Worm (Caenorhabditis elegans) whole organism, young adult: ENCODE data around the gene D1069.3.

Source experiments
- B0261.1 ChIP-seq: sonication (generic microtip); optimal IDR thresholded peaks from 2 replicates; lab custom pipeline; 2016; ENCODE audit warnings: mild to moderate bottlenecking, missing genetic modification characterization, moderate library complexity, missing compliant biosample characterization
- C06A6.2 ChIP-seq: fragments of 200-800 bp; sonication (Bioruptor generic); conservative IDR thresholded peaks from 2 replicates; pipeline ENCODE4 v1.3.6; 2022; ENCODE audit warnings: missing genetic modification characterization, missing compliant biosample characterization
- F10E7.11 ChIP-seq: sonication (generic microtip); optimal IDR thresholded peaks from 2 replicates; lab custom pipeline; 2017; ENCODE audit warnings: mild to moderate bottlenecking, missing genetic modification characterization, moderate library complexity, missing compliant biosample characterization
- F22D6.2 ChIP-seq: sonication (generic microtip); optimal IDR thresholded peaks from 2 replicates; lab custom pipeline; 2016; ENCODE audit warnings: mild to moderate bottlenecking, missing genetic modification characterization, missing compliant biosample characterization
- F49E8.2 ChIP-seq: sonication (generic microtip); optimal IDR thresholded peaks from 3 replicates; lab custom pipeline; 2017; ENCODE audit warnings: missing genetic modification characterization, mild to moderate bottlenecking, missing compliant biosample characterization, antibody characterized with exemption, moderate library complexity; ENCODE audit not compliant: insufficient read depth
- F55B11.4 ChIP-seq: sonication (generic microtip); optimal IDR thresholded peaks from 2 replicates; lab custom pipeline; 2016; ENCODE audit warnings: missing compliant biosample characterization, missing genetic modification characterization, borderline replicate concordance; ENCODE audit not compliant: insufficient read depth
- F57C9.4 ChIP-seq: sonication (generic microtip); optimal IDR thresholded peaks from 2 replicates; lab custom pipeline; 2017; ENCODE audit warnings: mild to moderate bottlenecking, missing genetic modification characterization, missing compliant biosample characterization
- T26A5.8 ChIP-seq: sonication (generic microtip); optimal IDR thresholded peaks from 2 replicates; lab custom pipeline; 2016; ENCODE audit warnings: missing genetic modification characterization, missing compliant biosample characterization
- Y79H2A.3 ChIP-seq: fragments of 200-800 bp; sonication (Bioruptor generic); conservative IDR thresholded peaks from 2 replicates; pipeline ENCODE4 v1.3.6; 2022; ENCODE audit warnings: missing genetic modification reagents, missing genetic modification characterization, missing compliant biosample characterization
- ZK185.1 ChIP-seq: sonication (generic microtip); optimal IDR thresholded peaks from 2 replicates; lab custom pipeline; 2016; ENCODE audit warnings: mild to moderate bottlenecking, missing genetic modification characterization, missing compliant biosample characterization; ENCODE audit not compliant: poor library complexity, severe bottlenecking
- aptf-2 ChIP-seq: fragments of 200-800 bp; sonication (Bioruptor generic); conservative IDR thresholded peaks from 2 replicates; pipeline ENCODE4 v1.3.6; 2022; ENCODE audit warnings: missing genetic modification reagents, missing genetic modification characterization, missing compliant biosample characterization
- aptf-3 ChIP-seq: fragments of 200-800 bp; sonication (Bioruptor generic); IDR thresholded peaks from 2 replicates; pipeline ENCODE4 v1.3.6; 2022; ENCODE audit warnings: missing genetic modification characterization, missing compliant biosample characterization
- attf-3 ChIP-seq: fragments of 200-800 bp; sonication (Bioruptor generic); conservative IDR thresholded peaks from 2 replicates; pipeline ENCODE4 v1.3.6; 2022; ENCODE audit warnings: missing genetic modification reagents, missing genetic modification characterization, missing compliant biosample characterization
- ceh-100 ChIP-seq: fragments of 200-800 bp; sonication (Bioruptor generic); IDR thresholded peaks from 2 replicates; pipeline ENCODE4 v1.3.6; 2022; ENCODE audit warnings: missing genetic modification reagents, missing genetic modification characterization, missing compliant biosample characterization
- ceh-27 ChIP-seq: fragments of 200-800 bp; sonication (Bioruptor generic); optimal IDR thresholded peaks from 2 replicates; lab custom pipeline; 2018; ENCODE audit warnings: mild to moderate bottlenecking, missing genetic modification characterization, moderate library complexity, missing compliant biosample characterization
- chd-7 ChIP-seq: sonication (generic microtip); optimal IDR thresholded peaks from 2 replicates; lab custom pipeline; 2016; ENCODE audit warnings: mild to moderate bottlenecking, missing genetic modification characterization, moderate library complexity, missing compliant biosample characterization
- die-1 ChIP-seq: sonication (generic microtip); optimal IDR thresholded peaks from 2 replicates; lab custom pipeline; 2016; ENCODE audit warnings: missing genotype, mild to moderate bottlenecking, missing genetic modification characterization, missing compliant biosample characterization
- efl-1 ChIP-seq: fragments of 150-350 bp; optimal IDR thresholded peaks from 2 replicates; lab custom pipeline; 2014; ENCODE audit warnings: missing biosample characterization, missing genetic modification reagents, missing genetic modification characterization
- hlh-12 ChIP-seq: sonication (generic microtip); optimal IDR thresholded peaks from 2 replicates; lab custom pipeline; 2016; ENCODE audit warnings: missing genetic modification characterization, missing compliant biosample characterization
- hlh-26 ChIP-seq: fragments of 200-800 bp; sonication (Bioruptor generic); conservative IDR thresholded peaks from 2 replicates; pipeline ENCODE4 v1.3.6; 2022; ENCODE audit warnings: missing genetic modification reagents, missing genetic modification characterization, missing compliant biosample characterization
- hmg-20 ChIP-seq: fragments of 200-800 bp; sonication (Bioruptor generic); IDR thresholded peaks from 2 replicates; pipeline ENCODE4 v1.3.6; 2022; ENCODE audit warnings: missing genetic modification reagents, missing genetic modification characterization, missing compliant biosample characterization
- hrde-1 ChIP-seq: sonication (generic microtip); optimal IDR thresholded peaks from 2 replicates; lab custom pipeline; 2016; ENCODE audit warnings: missing genetic modification characterization, mild to moderate bottlenecking, missing compliant biosample characterization, moderate library complexity, missing genotype, missing genetic modification reagents, borderline replicate concordance
- lag-1 ChIP-seq: fragments of 200-800 bp; sonication (Bioruptor generic); IDR thresholded peaks from 2 replicates; pipeline ENCODE4 v1.3.6; 2022; ENCODE audit warnings: missing genetic modification reagents, missing genetic modification characterization, missing compliant biosample characterization
- lir-1 ChIP-seq: fragments of 200-800 bp; sonication (Bioruptor generic); conservative IDR thresholded peaks from 2 replicates; pipeline ENCODE4 v1.3.6; 2022; ENCODE audit warnings: missing genetic modification reagents, missing genetic modification characterization, missing compliant biosample characterization
- lsy-27 ChIP-seq: sonication (generic microtip); optimal IDR thresholded peaks from 2 replicates; lab custom pipeline; 2017; ENCODE audit warnings: missing genetic modification characterization, mild to moderate bottlenecking, missing compliant biosample characterization, antibody characterized with exemption, missing genotype, borderline replicate concordance; ENCODE audit not compliant: insufficient read depth
- madf-10 ChIP-seq: sonication (generic microtip); optimal IDR thresholded peaks from 2 replicates; lab custom pipeline; 2016; ENCODE audit warnings: mild to moderate bottlenecking, missing genetic modification characterization, missing compliant biosample characterization
- mes-4 ChIP-seq: sonication (generic microtip); optimal IDR thresholded peaks from 2 replicates; lab custom pipeline; 2016; ENCODE audit warnings: missing genotype, missing genetic modification characterization, missing compliant biosample characterization
- nfya-1 ChIP-seq: sonication (generic microtip); optimal IDR thresholded peaks from 2 replicates; lab custom pipeline; 2017; ENCODE audit warnings: antibody characterized with exemption, missing compliant biosample characterization, missing genetic modification characterization, borderline replicate concordance; ENCODE audit not compliant: insufficient read depth
- nfya-2 ChIP-seq: fragments of 200-800 bp; sonication (Bioruptor generic); IDR thresholded peaks from 2 replicates; pipeline ENCODE4 v1.3.6; 2022; ENCODE audit warnings: missing genetic modification reagents, missing genetic modification characterization, missing compliant biosample characterization
- nfyb-1 ChIP-seq: fragments of 200-800 bp; sonication (Bioruptor generic); IDR thresholded peaks from 2 replicates; pipeline ENCODE4 v1.3.6; 2022; ENCODE audit warnings: missing genetic modification reagents, missing genetic modification characterization, missing compliant biosample characterization
- nhr-120 ChIP-seq: fragments of 200-800 bp; sonication (Bioruptor generic); IDR thresholded peaks from 2 replicates; pipeline ENCODE4 v1.3.6; 2022; ENCODE audit warnings: missing genetic modification characterization, missing compliant biosample characterization
- nhr-27 ChIP-seq: fragments of 200-800 bp; sonication (Bioruptor generic); optimal IDR thresholded peaks from 2 replicates; lab custom pipeline; 2018; ENCODE audit warnings: mild to moderate bottlenecking, missing genetic modification characterization, moderate library complexity, missing compliant biosample characterization
- nhr-80 ChIP-seq: sonication (generic microtip); optimal IDR thresholded peaks from 2 replicates; lab custom pipeline; 2016; ENCODE audit warnings: missing genetic modification characterization, missing compliant biosample characterization
- pha-4 ChIP-seq: fragments of 150-350 bp; sonication (generic microtip); optimal IDR thresholded peaks from 2 replicates; lab custom pipeline; 2014; ENCODE audit warnings: missing biosample characterization, missing genetic modification reagents, missing genetic modification characterization
- rpc-1 ChIP-seq, 2 experiments: fragments of 150-350 bp in 1 of 2; sonication (generic microtip) in 1 of 2; optimal IDR thresholded peaks; 2 replicates each; lab custom pipeline; 2014 to 2018; ENCODE audit warnings: missing biosample characterization in 1 of 2, missing genetic modification characterization in 1 of 2, missing genetic modification reagents in 1 of 2, missing genotype in 1 of 2
- sdz-38 ChIP-seq: sonication (generic microtip); optimal IDR thresholded peaks from 2 replicates; lab custom pipeline; 2016; ENCODE audit warnings: missing genotype, missing genetic modification characterization, missing compliant biosample characterization
- sea-2 ChIP-seq: fragments of 200-800 bp; sonication (Bioruptor generic); IDR thresholded peaks from 2 replicates; pipeline ENCODE4 v1.3.6; 2022; ENCODE audit warnings: missing genetic modification characterization, missing compliant biosample characterization
- snpc-4 ChIP-seq, 5 experiments: fragments of 150-350 bp in 1 of 5; sonication (generic microtip) in 4 of 5; optimal IDR thresholded peaks; 2 replicates each; lab custom pipeline; 2014 to 2018; ENCODE audit warnings: missing genetic modification characterization in 5 of 5, missing biosample characterization in 3 of 5, antibody characterized with exemption in 2 of 5, mild to moderate bottlenecking in 2 of 5, missing compliant biosample characterization in 2 of 5, missing genotype in 2 of 5, moderate library complexity in 2 of 5, missing genetic modification reagents in 1 of 5
- somi-1 ChIP-seq: fragments of 200-800 bp; sonication (Bioruptor generic); optimal IDR thresholded peaks from 2 replicates; lab custom pipeline; 2018; ENCODE audit warnings: mild to moderate bottlenecking, missing genetic modification characterization, missing compliant biosample characterization
- sptf-2 ChIP-seq: fragments of 200-800 bp; sonication (Bioruptor generic); optimal IDR thresholded peaks from 2 replicates; lab custom pipeline; 2018; ENCODE audit warnings: mild to moderate bottlenecking, missing genetic modification characterization, missing compliant biosample characterization
- unc-62 ChIP-seq: fragments of 150-350 bp; optimal IDR thresholded peaks from 2 replicates; lab custom pipeline; 2014; ENCODE audit warnings: missing biosample characterization, missing genetic modification reagents, missing genetic modification characterization
- zfh-2 ChIP-seq: fragments of 200-800 bp; sonication (Bioruptor generic); conservative IDR thresholded peaks from 2 replicates; pipeline ENCODE4 v1.3.6; 2022; ENCODE audit warnings: missing genetic modification reagents, missing genetic modification characterization, missing compliant biosample characterization
- ztf-26 ChIP-seq: sonication (generic microtip); optimal IDR thresholded peaks from 2 replicates; lab custom pipeline; 2017; ENCODE audit warnings: missing genetic modification characterization, missing compliant biosample characterization

Gene D1069.3

ce11 chrII:334828-335227 lies 12.9 kb downstream of the D1069.3 start:
- TF ChIP-seq madf-10 (tag; lab: Kevin White, UChicago) (no peak), lir-1 (GFP tag; lab: Robert Waterston, UW) (no peak), F57C9.4 (no peak), hmg-20 (GFP tag; lab: Robert Waterston, UW) (no peak), lag-1 (GFP tag; lab: Robert Waterston, UW) (no peak), attf-3 (GFP tag; lab: Robert Waterston, UW) (no peak), die-1 (tag; lab: Kevin White, UChicago) (no peak), ceh-27 (GFP tag; lab: Kevin White, UChicago) (no peak), B0261.1 (no peak), lsy-27 (tag; lab: Kevin White, UChicago) (no peak), F55B11.4 (tag; lab: Kevin White, UChicago) (no peak), pha-4 (tag; lab: Kevin White, UChicago) (no peak), hlh-12 (no peak)

ce11 chrII:333853-334449 lies 13.7 kb downstream of the D1069.3 start:
- no peak for TF ChIP-seq nfyb-1
- TF ChIP-seq efl-1 (GFP tag; lab: Kevin White, UChicago): no peak
- no peak for TF ChIP-seq nhr-80 (tag; lab: Kevin White, UChicago)
- no peak for TF ChIP-seq ztf-26 (tag; lab: Kevin White, UChicago)
- TF ChIP-seq nfya-2 (GFP tag; lab: Robert Waterston, UW): no peak
- TF ChIP-seq F49E8.2 (tag; lab: Kevin White, UChicago): no peak
- no peak for TF ChIP-seq somi-1
- no peak for TF ChIP-seq hmg-20 (GFP tag; lab: Robert Waterston, UW)
- TF ChIP-seq F22D6.2 (tag; lab: Kevin White, UChicago): no peak
- TF ChIP-seq nfya-1 (tag; lab: Kevin White, UChicago): no peak
- no peak for TF ChIP-seq snpc-4 (GFP tag; optimal IDR thresholded peaks at IDR 0.05; lab: Kevin White, UChicago)
- TF ChIP-seq snpc-4 (tag; optimal IDR thresholded peaks at IDR 0.05; lab: Kevin White, UChicago): no peak
- TF ChIP-seq hrde-1: no peak
- no peak for TF ChIP-seq C06A6.2 (GFP tag; lab: Robert Waterston, UW)
- no peak for TF ChIP-seq chd-7 (tag; lab: Kevin White, UChicago)
- TF ChIP-seq ceh-100 (GFP tag; lab: Robert Waterston, UW): no peak
- no peak for TF ChIP-seq T26A5.8 (tag; lab: Kevin White, UChicago)
- no peak for TF ChIP-seq aptf-2

ce11 chrII:332419-332818 lies 15.3 kb downstream of the D1069.3 start, which contains the start of gene cbn-1:
TSS of gene cbn-1 (minus strand) at chrII:332519.
- TF ChIP-seq F10E7.11 (tag; lab: Kevin White, UChicago) (no peak), aptf-3 (GFP tag; lab: Robert Waterston, UW) (no peak), Y79H2A.3 (GFP tag; lab: Robert Waterston, UW) (no peak), rpc-1 (optimal IDR thresholded peaks at IDR 0.05; lab: Kevin White, UChicago) (no peak), rpc-1 (tag; optimal IDR thresholded peaks at IDR 0.05; lab: Kevin White, UChicago) (no peak), sptf-2 (GFP tag; lab: Kevin White, UChicago) (no peak), sea-2 (GFP tag; lab: Robert Waterston, UW) (no peak), nhr-27 (no peak), ZK185.1 (tag; lab: Kevin White, UChicago) (no peak), F49E8.2 (tag; lab: Kevin White, UChicago) (no peak), nhr-120 (GFP tag; lab: Robert Waterston, UW) (no peak), sdz-38 (tag; lab: Kevin White, UChicago) (no peak), F22D6.2 (tag; lab: Kevin White, UChicago) (no peak), zfh-2 (GFP tag; lab: Robert Waterston, UW) (no peak), hlh-26 (GFP tag; lab: Robert Waterston, UW) (no peak), mes-4 (tag; lab: Kevin White, UChicago) (no peak), unc-62 (GFP tag; lab: Kevin White, UChicago) (no peak), lag-1 (GFP tag; lab: Robert Waterston, UW) (no peak)
